Fruit fly (Drosophila melanogaster) whole organism, adult: ENCODE results near the gene CG3337.

ENCODE experiments used
- CG14711 ChIP-seq: fragments of 200-800 bp; sonication (Bioruptor generic); optimal IDR thresholded peaks from 2 replicates; lab custom pipeline; 2018; ENCODE audit warnings: missing biosample characterization, mild to moderate bottlenecking, missing genetic modification characterization, moderate library complexity
- CG1620 ChIP-seq: fragments of 200-800 bp; sonication (Bioruptor generic); optimal IDR thresholded peaks from 2 replicates; lab custom pipeline; 2016; ENCODE audit warnings: missing biosample characterization, missing genetic modification characterization
- CG33017 ChIP-seq: fragments of 200-800 bp; sonication (Bioruptor generic); optimal IDR thresholded peaks from 2 replicates; lab custom pipeline; 2018; ENCODE audit warnings: missing biosample characterization, mild to moderate bottlenecking, missing genetic modification characterization, moderate library complexity
- cic ChIP-seq: fragments of 200-800 bp; sonication (Bioruptor generic); optimal IDR thresholded peaks from 2 replicates; lab custom pipeline; 2017; ENCODE audit warnings: missing biosample characterization, mild to moderate bottlenecking, missing genetic modification characterization, moderate library complexity
- cnc ChIP-seq, 2 experiments: fragments of >200 bp; optimal IDR thresholded peaks; 2 replicates each; lab custom pipeline; 2017
- tj ChIP-seq: fragments of 200-800 bp; sonication (Bioruptor generic); optimal IDR thresholded peaks from 3 replicates; lab custom pipeline; 2017; ENCODE audit warnings: missing biosample characterization, mild to moderate bottlenecking, missing genetic modification characterization, moderate library complexity

DNA sequence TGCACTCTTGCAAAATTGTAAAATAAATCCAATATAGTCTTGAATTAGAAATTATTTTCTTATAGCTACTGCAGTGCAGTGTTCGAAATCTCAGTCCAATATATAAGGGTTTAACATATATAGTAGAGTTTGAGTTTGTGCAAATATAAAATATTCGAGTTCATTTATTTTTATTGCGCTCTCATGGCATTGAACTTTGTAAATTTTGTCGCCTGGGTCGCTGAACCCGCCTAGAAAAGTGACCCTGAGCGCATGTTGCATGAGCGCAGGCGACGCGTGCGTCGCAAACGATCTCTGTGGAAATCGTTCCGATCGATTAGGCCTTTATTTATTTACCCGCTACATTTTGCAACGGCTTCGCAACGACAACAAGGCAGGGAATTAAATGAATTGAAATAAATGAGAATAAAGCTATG, 23.4 kb downstream of the CG3337 start:
- no peak for TF ChIP-seq cic
- no peak for TF ChIP-seq CG14711 (tag; lab: Kevin White, UChicago)
- peak; percentile 61 for TF ChIP-seq CG33017 (tag; lab: Kevin White, UChicago)
- no peak for TF ChIP-seq CG1620 (GFP tag; lab: Kevin White, UChicago)
- no peak for TF ChIP-seq tj (GFP tag; lab: Kevin White, UChicago)
- TF ChIP-seq cnc (optimal IDR thresholded peaks at IDR 0.05; lab: Kevin White, UChicago): no peak
